1 fruit fly cellular context compared by ENCODE assay signal in the genomic region with DNA sequence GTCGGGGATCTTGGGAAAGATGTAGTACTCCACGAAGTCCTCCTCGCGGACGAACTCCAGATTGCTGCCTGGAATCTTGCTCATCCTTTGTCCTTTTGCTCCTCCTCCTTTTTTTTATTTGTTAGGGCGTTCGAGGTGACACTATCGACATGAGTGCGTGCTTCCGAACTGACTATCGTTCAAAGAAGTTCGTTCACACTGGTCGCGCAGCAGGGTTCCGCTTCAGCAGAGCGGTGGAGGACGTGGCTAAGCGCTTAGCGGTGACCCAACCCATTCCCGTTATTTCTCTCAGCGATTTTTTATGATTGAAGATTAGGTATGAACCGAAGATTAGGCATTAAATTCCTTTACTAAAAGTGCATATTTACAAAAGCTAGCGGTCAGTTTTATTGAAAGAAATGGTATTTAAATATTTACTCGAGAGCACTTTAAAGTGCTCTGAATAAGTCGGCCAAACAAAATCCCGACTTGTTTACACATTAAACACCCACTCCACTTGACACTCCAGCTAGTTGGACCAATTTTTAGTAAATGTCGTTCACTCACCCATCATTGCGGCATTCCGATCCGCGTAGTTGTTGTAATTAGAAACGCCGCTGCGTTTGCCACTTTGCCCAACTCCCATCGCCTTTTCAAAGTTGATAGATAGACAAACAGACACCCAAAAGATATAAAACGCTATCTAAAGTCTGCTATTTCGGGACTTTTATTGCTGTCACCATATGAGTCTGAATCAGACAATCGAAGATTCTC.
TF ChIP-seq lines count a peak whose summit lies in the region.

A gene (minus strand): TSS at position 166 of the 753 bp plus-strand sequence.
A gene (plus strand): TSS at position 703 of the 753 bp plus-strand sequence.

TF ChIP-seq in whole organism, embryonic, 481 proteins besides CTCF, POLR2A, EP300 and RAD21 (continued from another document):
- no peak for TF ChIP-seq NK7.1 (GFP tag; optimal IDR thresholded peaks at IDR 0.05; lab: Kevin White, UChicago)
- TF ChIP-seq CG14667 (GFP tag; IDR thresholded peaks at IDR 0.05; lab: Robert Waterston, UW) = 0 out of 2 replicates have a peak, but pooled peaks have one; percentile 25
- peak; percentile 41 for TF ChIP-seq jumu (GFP tag; optimal IDR thresholded peaks at IDR 0.05; lab: Kevin White, UChicago)
- no peak; the same call in 1 of the 2 replicates for TF ChIP-seq Taf1 (GFP tag; IDR thresholded peaks at IDR 0.05; lab: Robert Waterston, UW)
- no peak for TF ChIP-seq CG2678 (tag; optimal IDR thresholded peaks at IDR 0.05; lab: Kevin White, UChicago)
- no peak for TF ChIP-seq CG8924 (tag; optimal IDR thresholded peaks at IDR 0.05; lab: Kevin White, UChicago)
- peak; percentile 96 for TF ChIP-seq CG16813 (GFP tag; IDR thresholded peaks at IDR 0.05; lab: Robert Waterston, UW; ENCODE audit: partially characterized antibody)
- no peak for TF ChIP-seq CG6654 (GFP tag; optimal IDR thresholded peaks at IDR 0.05; lab: Kevin White, UChicago)
- peak; percentile 93 for TF ChIP-seq Ets65A (GFP tag; lab: Kevin White, UChicago)
- no peak for TF ChIP-seq Drgx (GFP tag; IDR thresholded peaks at IDR 0.05; lab: Robert Waterston, UW)
- TF ChIP-seq al (GFP tag; IDR thresholded peaks at IDR 0.05; lab: Robert Waterston, UW) = peak; percentile 29; the same call in 1 of the 2 replicates
- TF ChIP-seq hth (optimal IDR thresholded peaks at IDR 0.05; lab: Kevin White, UChicago) = no peak
- TF ChIP-seq sens (GFP tag; lab: Kevin White, UChicago) = peak; percentile 78
- no peak for TF ChIP-seq CG4404 (GFP tag; IDR thresholded peaks at IDR 0.05; lab: Robert Waterston, UW)
- TF ChIP-seq toy (GFP tag; IDR thresholded peaks at IDR 0.05; lab: Robert Waterston, UW) = no peak
- TF ChIP-seq CHES-1-like (GFP tag; optimal IDR thresholded peaks at IDR 0.05; lab: Kevin White, UChicago) = peak; percentile 66
- TF ChIP-seq Atf6 (GFP tag; IDR thresholded peaks at IDR 0.05; lab: Robert Waterston, UW) = no peak
- TF ChIP-seq sd (tag; optimal IDR thresholded peaks at IDR 0.05; lab: Kevin White, UChicago) = no peak
- no peak for TF ChIP-seq Kr (GFP tag; optimal IDR thresholded peaks at IDR 0.05; lab: Kevin White, UChicago)
- TF ChIP-seq en (GFP tag; optimal IDR thresholded peaks at IDR 0.05; lab: Kevin White, UChicago) = no peak
- TF ChIP-seq zen (tag; optimal IDR thresholded peaks at IDR 0.05; lab: Kevin White, UChicago) = peak; percentile 40
- no peak for TF ChIP-seq CG3281 (GFP tag; optimal IDR thresholded peaks at IDR 0.05; lab: Kevin White, UChicago)
- peak; percentile 62 for TF ChIP-seq Sin3A (optimal IDR thresholded peaks at IDR 0.05; lab: Kevin White, UChicago)
- TF ChIP-seq kni (GFP tag; optimal IDR thresholded peaks at IDR 0.05; lab: Kevin White, UChicago) = no peak
- no peak for TF ChIP-seq Awh (GFP tag; IDR thresholded peaks at IDR 0.05; lab: Robert Waterston, UW)
- TF ChIP-seq luna (GFP tag; optimal IDR thresholded peaks at IDR 0.05; lab: Kevin White, UChicago) = peak; percentile 37
- TF ChIP-seq CG14441 (GFP tag; IDR thresholded peaks at IDR 0.05; lab: Robert Waterston, UW) = 0 out of 2 replicates have a peak, but pooled peaks have one; percentile 45
- no peak for TF ChIP-seq Bteb2 (GFP tag; optimal IDR thresholded peaks at IDR 0.05; lab: Kevin White, UChicago)
- no peak for TF ChIP-seq gsb-n (tag; optimal IDR thresholded peaks at IDR 0.05; lab: Kevin White, UChicago)
- no peak for TF ChIP-seq Aef1 (GFP tag; IDR thresholded peaks at IDR 0.05; lab: Robert Waterston, UW)
- TF ChIP-seq Six4 (GFP tag; optimal IDR thresholded peaks at IDR 0.05; lab: Kevin White, UChicago) = peak; percentile 12
- TF ChIP-seq CG13123 (GFP tag; optimal IDR thresholded peaks at IDR 0.05; lab: Kevin White, UChicago) = no peak
- no peak for TF ChIP-seq CG12299 (tag; optimal IDR thresholded peaks at IDR 0.05; lab: Kevin White, UChicago)
- TF ChIP-seq CG10274 (GFP tag; optimal IDR thresholded peaks at IDR 0.05; lab: Kevin White, UChicago) = no peak
- no peak for TF ChIP-seq twi (tag; optimal IDR thresholded peaks at IDR 0.05; lab: Kevin White, UChicago)
- no peak for TF ChIP-seq CG10321 (GFP tag; IDR thresholded peaks at IDR 0.05; lab: Robert Waterston, UW)
- TF ChIP-seq ham (GFP tag; IDR thresholded peaks at IDR 0.05; lab: Robert Waterston, UW) = no peak
- peak; percentile 97 for TF ChIP-seq knrl (GFP tag; IDR thresholded peaks at IDR 0.05; lab: Robert Waterston, UW; ENCODE audit: partially characterized antibody)
- no peak for TF ChIP-seq CG9215 (GFP tag; IDR thresholded peaks at IDR 0.05; lab: Robert Waterston, UW)
- no peak for TF ChIP-seq CG4820 (GFP tag; optimal IDR thresholded peaks at IDR 0.05; lab: Kevin White, UChicago)
- no peak for TF ChIP-seq H2.0 (GFP tag; IDR thresholded peaks at IDR 0.05; lab: Robert Waterston, UW)
- TF ChIP-seq CG17612 (GFP tag; IDR thresholded peaks at IDR 0.05; lab: Robert Waterston, UW) = no peak
- TF ChIP-seq CG2120 (GFP tag; optimal IDR thresholded peaks at IDR 0.05; lab: Kevin White, UChicago) = peak; percentile 70
- no peak for TF ChIP-seq Eip74EF (GFP tag; optimal IDR thresholded peaks at IDR 0.05; lab: Kevin White, UChicago)
- peak; percentile 14 for TF ChIP-seq CG31365 (tag; optimal IDR thresholded peaks at IDR 0.05; lab: Kevin White, UChicago)
- no peak for TF ChIP-seq gcm2 (GFP tag; optimal IDR thresholded peaks at IDR 0.05; lab: Kevin White, UChicago)
- TF ChIP-seq emc (GFP tag; optimal IDR thresholded peaks at IDR 0.05; lab: Kevin White, UChicago) = peak; percentile 54
- peak; percentile 84 for TF ChIP-seq Rfx (GFP tag; IDR thresholded peaks at IDR 0.05; lab: Robert Waterston, UW)
- TF ChIP-seq Oli (tag; optimal IDR thresholded peaks at IDR 0.05; lab: Kevin White, UChicago) = no peak
- no peak for TF ChIP-seq Fer1 (GFP tag; optimal IDR thresholded peaks at IDR 0.05; lab: Kevin White, UChicago)
- peak; percentile 75 for TF ChIP-seq CG15514 (GFP tag; optimal IDR thresholded peaks at IDR 0.05; lab: Kevin White, UChicago)
- TF ChIP-seq pum (GFP tag; optimal IDR thresholded peaks at IDR 0.05; lab: Kevin White, UChicago) = peak; percentile 23
- peak; percentile 39 for TF ChIP-seq vfl (GFP tag; optimal IDR thresholded peaks at IDR 0.05; lab: Kevin White, UChicago)
- no peak for TF ChIP-seq gsb (GFP tag; IDR thresholded peaks at IDR 0.05; lab: Robert Waterston, UW)
- TF ChIP-seq HmgD (GFP tag; optimal IDR thresholded peaks at IDR 0.05; lab: Kevin White, UChicago) = peak; percentile 77
- no peak for TF ChIP-seq CG16779 (GFP tag; IDR thresholded peaks at IDR 0.05; lab: Robert Waterston, UW)
- peak; percentile 35; the same call in 1 of the 2 replicates for TF ChIP-seq ranshi (GFP tag; IDR thresholded peaks at IDR 0.05; lab: Robert Waterston, UW)
- peak; percentile 67 for TF ChIP-seq zfh1 (GFP tag; IDR thresholded peaks at IDR 0.05; lab: Robert Waterston, UW)
- no peak for TF ChIP-seq ara (GFP tag; IDR thresholded peaks at IDR 0.05; lab: Robert Waterston, UW)
- TF ChIP-seq sug (tag; optimal IDR thresholded peaks at IDR 0.05; lab: Kevin White, UChicago) = no peak
- no peak for TF ChIP-seq eve (GFP tag; optimal IDR thresholded peaks at IDR 0.05; lab: Kevin White, UChicago)
- TF ChIP-seq nom (GFP tag; optimal IDR thresholded peaks at IDR 0.05; lab: Kevin White, UChicago) = no peak
- no peak for TF ChIP-seq cato (GFP tag; optimal IDR thresholded peaks at IDR 0.05; lab: Kevin White, UChicago; ENCODE audit: borderline replicate concordance)
- no peak for TF ChIP-seq E2f1 (GFP tag; IDR thresholded peaks at IDR 0.05; lab: Robert Waterston, UW)
- TF ChIP-seq CG5953 (GFP tag; IDR thresholded peaks at IDR 0.05; lab: Robert Waterston, UW) = no peak
- TF ChIP-seq run (tag; optimal IDR thresholded peaks at IDR 0.05; lab: Kevin White, UChicago) = no peak
- TF ChIP-seq mld (GFP tag; IDR thresholded peaks at IDR 0.05; lab: Robert Waterston, UW; ENCODE audit: partially characterized antibody) = peak; percentile 96
- no peak for TF ChIP-seq Nf-YC (tag; optimal IDR thresholded peaks at IDR 0.05; lab: Kevin White, UChicago)
- no peak for TF ChIP-seq sc (optimal IDR thresholded peaks at IDR 0.05; lab: Kevin White, UChicago)
- TF ChIP-seq sc (GFP tag; optimal IDR thresholded peaks at IDR 0.05; lab: Kevin White, UChicago) = no peak
- TF ChIP-seq Gug (GFP tag; IDR thresholded peaks at IDR 0.05; lab: Robert Waterston, UW) = peak; percentile 72; the same call in 2 of the 4 replicates
- no peak for TF ChIP-seq crc (GFP tag; optimal IDR thresholded peaks at IDR 0.05; lab: Kevin White, UChicago)
- TF ChIP-seq bcd (GFP tag; optimal IDR thresholded peaks at IDR 0.05; lab: Kevin White, UChicago) = peak; percentile 36
- TF ChIP-seq CG6791 (GFP tag; IDR thresholded peaks at IDR 0.05; lab: Robert Waterston, UW; ENCODE audit: partially characterized antibody) = peak; percentile 97
- no peak for TF ChIP-seq CG11085 (GFP tag; IDR thresholded peaks at IDR 0.05; lab: Robert Waterston, UW)
- TF ChIP-seq salm (tag; optimal IDR thresholded peaks at IDR 0.05; lab: Kevin White, UChicago) = no peak
- no peak for TF ChIP-seq rib (GFP tag; IDR thresholded peaks at IDR 0.05; lab: Robert Waterston, UW)
- TF ChIP-seq Ets97D (GFP tag; optimal IDR thresholded peaks at IDR 0.05; lab: Kevin White, UChicago) = peak; percentile 39
- no peak for TF ChIP-seq Ravus (GFP tag; IDR thresholded peaks at IDR 0.05; lab: Robert Waterston, UW)
- TF ChIP-seq CG9817 (tag; optimal IDR thresholded peaks at IDR 0.05; lab: Kevin White, UChicago) = peak; percentile 40
- peak; percentile 12 for TF ChIP-seq CG11398 (GFP tag; optimal IDR thresholded peaks at IDR 0.05; lab: Kevin White, UChicago)
- no peak for TF ChIP-seq slp2 (GFP tag; optimal IDR thresholded peaks at IDR 0.05; lab: Kevin White, UChicago)
- peak; percentile 74 for TF ChIP-seq phol (tag; optimal IDR thresholded peaks at IDR 0.05; lab: Kevin White, UChicago)
- peak; percentile 25 for TF ChIP-seq Dad (GFP tag; optimal IDR thresholded peaks at IDR 0.05; lab: Kevin White, UChicago)
- TF ChIP-seq CG4707 (GFP tag; optimal IDR thresholded peaks at IDR 0.05; lab: Kevin White, UChicago) = no peak
- no peak for TF ChIP-seq Optix (GFP tag; IDR thresholded peaks at IDR 0.05; lab: Robert Waterston, UW)
- TF ChIP-seq fd102C (GFP tag; optimal IDR thresholded peaks at IDR 0.05; lab: Kevin White, UChicago) = no peak
- TF ChIP-seq Bgb (GFP tag; IDR thresholded peaks at IDR 0.05; lab: Robert Waterston, UW; ENCODE audit: partially characterized antibody) = peak; percentile 98
- TF ChIP-seq CG2199 (GFP tag; IDR thresholded peaks at IDR 0.05; lab: Robert Waterston, UW) = no peak
- no peak for TF ChIP-seq pros (GFP tag; optimal IDR thresholded peaks at IDR 0.05; lab: Kevin White, UChicago)
- no peak for TF ChIP-seq CG15073 (GFP tag; optimal IDR thresholded peaks at IDR 0.05; lab: Kevin White, UChicago)
- TF ChIP-seq dmrt11E (tag; optimal IDR thresholded peaks at IDR 0.05; lab: Kevin White, UChicago) = peak; percentile 3
- peak; percentile 26 for TF ChIP-seq tx (GFP tag; optimal IDR thresholded peaks at IDR 0.05; lab: Kevin White, UChicago)
- TF ChIP-seq Fer3 (tag; optimal IDR thresholded peaks at IDR 0.05; lab: Kevin White, UChicago) = no peak
- TF ChIP-seq CG12391 (tag; optimal IDR thresholded peaks at IDR 0.05; lab: Kevin White, UChicago) = peak; percentile 35
- TF ChIP-seq Sry-δ (GFP tag; optimal IDR thresholded peaks at IDR 0.05; lab: Kevin White, UChicago) = peak; percentile 98
- TF ChIP-seq Hr3 (GFP tag; optimal IDR thresholded peaks at IDR 0.05; lab: Kevin White, UChicago) = no peak
- TF ChIP-seq ewg (GFP tag; optimal IDR thresholded peaks at IDR 0.05; lab: Kevin White, UChicago) = peak; percentile 15
- peak; percentile 86 for TF ChIP-seq CG1603 (tag; optimal IDR thresholded peaks at IDR 0.05; lab: Kevin White, UChicago)
- peak; percentile 24 to 54 for TF ChIP-seq dpn (GFP tag; optimal IDR thresholded peaks at IDR 0.05; lab: Kevin White, UChicago)
